Fruit fly (Drosophila melanogaster): ENCODE measurements around the gene CG11594.

DNA sequence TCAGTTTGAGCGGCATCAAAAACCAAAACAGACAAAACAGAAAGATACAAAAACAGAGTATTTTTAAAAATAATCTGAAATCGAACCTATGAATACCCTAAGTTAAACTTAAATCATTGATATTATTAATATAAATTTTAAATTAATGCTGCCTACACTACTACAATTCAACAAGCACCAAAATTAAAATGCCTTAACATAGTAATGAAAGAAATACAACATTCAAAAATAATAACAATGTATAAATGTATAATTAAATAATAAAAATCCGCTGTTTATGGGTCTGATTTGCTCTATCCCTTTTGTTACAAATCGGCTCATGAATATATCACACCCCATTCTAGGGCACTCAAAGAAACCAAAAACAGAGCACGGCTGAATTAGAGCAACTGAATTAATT is 23.3 kb upstream of the CG11594 start:
- TF ChIP-seq fkh (GFP tag; optimal IDR thresholded peaks at IDR 0.05) (no peak), esn (GFP tag; optimal IDR thresholded peaks at IDR 0.05) (no peak), CG6276 (GFP tag; optimal IDR thresholded peaks at IDR 0.05) (no peak), Hr4 (GFP tag; optimal IDR thresholded peaks at IDR 0.05) (no peak), OdsH (GFP tag; optimal IDR thresholded peaks at IDR 0.05) (no peak), CG11902 (GFP tag; optimal IDR thresholded peaks at IDR 0.05) (no peak), acj6 (GFP tag; optimal IDR thresholded peaks at IDR 0.05) (no peak), fd59A (GFP tag; optimal IDR thresholded peaks at IDR 0.05) (no peak)
